Worm (Caenorhabditis elegans): ENCODE results near the gene C24A3.1.

C24A3.1 gene

DNA sequence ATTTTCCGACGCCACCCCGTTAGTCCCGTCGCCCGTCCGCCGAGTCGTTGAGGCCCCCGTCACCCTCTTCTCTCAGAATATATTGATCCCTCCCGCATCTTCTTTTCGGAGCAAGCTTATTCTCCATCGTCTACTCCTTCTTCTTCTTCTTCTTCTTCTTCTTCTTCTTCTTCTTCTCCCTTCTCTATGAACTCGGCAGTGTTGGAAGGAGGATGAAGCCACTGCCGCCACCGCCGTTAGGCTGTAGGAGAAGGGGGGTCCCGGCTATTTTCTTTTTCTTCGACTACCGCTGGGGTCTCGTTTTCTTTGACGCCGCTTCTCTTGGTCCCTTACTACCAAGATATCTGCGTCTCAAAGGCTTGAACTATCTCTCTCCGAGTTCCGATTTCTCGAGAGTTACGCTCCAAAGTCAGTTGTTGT is 3.3 kb upstream of the C24A3.1 start (continued):
- TF ChIP-seq nfya-1 (tag; optimal IDR thresholded peaks at IDR 0.05) (peak; percentile 28), nhr-232 (tag; optimal IDR thresholded peaks at IDR 0.05) (no peak), gmeb-2 (tag; optimal IDR thresholded peaks at IDR 0.05) (no peak), dve-1 (tag; optimal IDR thresholded peaks at IDR 0.05) (no peak), hlh-8 (tag; optimal IDR thresholded peaks at IDR 0.05) (no peak), ref-2 (tag; optimal IDR thresholded peaks at IDR 0.05) (peak; percentile 4), lim-6 (tag; optimal IDR thresholded peaks at IDR 0.05) (no peak), tbx-7 (tag; optimal IDR thresholded peaks at IDR 0.05) (no peak), Y22D7AL.16 (tag; optimal IDR thresholded peaks at IDR 0.05) (peak; percentile 8), hlh-15 (tag; optimal IDR thresholded peaks at IDR 0.05) (no peak), madf-2 (tag; optimal IDR thresholded peaks at IDR 0.05) (peak; percentile 3), mec-3 (tag; optimal IDR thresholded peaks at IDR 0.05; ENCODE audit: borderline replicate concordance) (no peak), unc-3 (GFP tag; conservative IDR thresholded peaks at IDR 0.05) (no peak; the same call in 1 of the 2 replicates), unc-3 (tag; optimal IDR thresholded peaks at IDR 0.05) (peak; percentile 25), ets-4 (tag; optimal IDR thresholded peaks at IDR 0.05) (no peak), ceh-6 (GFP tag; optimal IDR thresholded peaks at IDR 0.05) (no peak), ceh-30 (tag; optimal IDR thresholded peaks at IDR 0.05) (no peak), sox-4 (tag; optimal IDR thresholded peaks at IDR 0.05) (peak; percentile 40), rnt-1 (tag; optimal IDR thresholded peaks at IDR 0.05) (peak; percentile 28), K02D7.2 (tag; optimal IDR thresholded peaks at IDR 0.05) (no peak), che-1 (tag; optimal IDR thresholded peaks at IDR 0.05) (peak; percentile 13), K09A11.1 (tag; optimal IDR thresholded peaks at IDR 0.05; ENCODE audit: insufficient read depth) (no peak), fax-1 (tag; optimal IDR thresholded peaks at IDR 0.05) (no peak), pag-3 (tag; optimal IDR thresholded peaks at IDR 0.05; ENCODE audit: borderline replicate concordance) (no peak), eyg-1 (tag; optimal IDR thresholded peaks at IDR 0.05) (no peak), ceh-14 (tag; optimal IDR thresholded peaks at IDR 0.05) (peak; percentile 31), ceh-19 (GFP tag; optimal IDR thresholded peaks at IDR 0.05) (peak; percentile 60), F13H6.1 (tag; optimal IDR thresholded peaks at IDR 0.05) (no peak), C08G9.2 (tag; optimal IDR thresholded peaks at IDR 0.05) (no peak), unc-42 (tag; optimal IDR thresholded peaks at IDR 0.05) (peak; percentile 56), ceh-22 (tag; optimal IDR thresholded peaks at IDR 0.05) (no peak)

- TF ChIP-seq eyg-1 (tag; optimal IDR thresholded peaks at IDR 0.05) (no peak), C08G9.2 (tag; optimal IDR thresholded peaks at IDR 0.05) (no peak), ceh-6 (GFP tag; optimal IDR thresholded peaks at IDR 0.05) (no peak), ceh-14 (tag; optimal IDR thresholded peaks at IDR 0.05) (no peak), unc-42 (tag; optimal IDR thresholded peaks at IDR 0.05) (peak; percentile 78), sox-4 (tag; optimal IDR thresholded peaks at IDR 0.05) (no peak), hlh-30 (tag; optimal IDR thresholded peaks at IDR 0.05; ENCODE audit: insufficient read depth) (no peak), pat-9 (tag; optimal IDR thresholded peaks at IDR 0.05) (no peak), ttx-3 (tag; optimal IDR thresholded peaks at IDR 0.05) (no peak), hlh-6 (tag; optimal IDR thresholded peaks at IDR 0.05) (peak; percentile 34), unc-3 (GFP tag; conservative IDR thresholded peaks at IDR 0.05) (no peak), unc-3 (tag; optimal IDR thresholded peaks at IDR 0.05) (no peak), hlh-15 (tag; optimal IDR thresholded peaks at IDR 0.05) (no peak), nhr-232 (tag; optimal IDR thresholded peaks at IDR 0.05) (no peak), pha-4 (tag; optimal IDR thresholded peaks at IDR 0.05) (no peak), zip-5 (tag; optimal IDR thresholded peaks at IDR 0.05) (no peak), ahr-1 (tag; optimal IDR thresholded peaks at IDR 0.05) (no peak)
Measured at ce11 chrX:8996496-8997116, 2.3 kb upstream of the C24A3.1 start.

- TF ChIP-seq hlh-15 (tag; optimal IDR thresholded peaks at IDR 0.05) (no peak), unc-42 (tag; optimal IDR thresholded peaks at IDR 0.05) (peak; percentile 28), ceh-22 (tag; optimal IDR thresholded peaks at IDR 0.05) (no peak), npax-4 (tag; optimal IDR thresholded peaks at IDR 0.05) (no peak), ceh-48 (tag; optimal IDR thresholded peaks at IDR 0.05) (no peak)
Measured at ce11 chrX:8997450-8998075, 1.3 kb upstream of the C24A3.1 start, which contains the start of gene C24A3.2. Gene C24A3.2, plus strand, starts transcription at chrX:8997500.
